Worm (Caenorhabditis elegans) whole organism, early embryonic: ENCODE data around the gene col-167.

Source experiments
- B0310.2 ChIP-seq: sonication (generic microtip); optimal IDR thresholded peaks from 2 replicates; lab custom pipeline; 2016; ENCODE audit warnings: mild to moderate bottlenecking, missing genetic modification characterization, missing compliant biosample characterization
- F13C5.2 ChIP-seq: sonication (generic microtip); optimal IDR thresholded peaks from 2 replicates; lab custom pipeline; 2017; ENCODE audit warnings: mild to moderate bottlenecking, missing genetic modification characterization, inconsistent platforms, missing compliant biosample characterization
- aly-1 ChIP-seq: sonication (generic microtip); optimal IDR thresholded peaks from 2 replicates; lab custom pipeline; 2016; ENCODE audit warnings: missing genetic modification characterization, missing compliant biosample characterization
- ama-1 ChIP-seq: fragments of 150-350 bp; optimal IDR thresholded peaks from 2 replicates; lab custom pipeline; 2014
- ceh-13 ChIP-seq: fragments of 200-800 bp; sonication (Bioruptor generic); optimal IDR thresholded peaks from 2 replicates; lab custom pipeline; 2018; ENCODE audit warnings: mild to moderate bottlenecking, missing genetic modification characterization, missing compliant biosample characterization
- ceh-36 ChIP-seq: sonication (generic microtip); optimal IDR thresholded peaks from 2 replicates; lab custom pipeline; 2016; ENCODE audit warnings: missing genetic modification characterization, inconsistent platforms, missing compliant biosample characterization
- ets-7 ChIP-seq: sonication (generic microtip); optimal IDR thresholded peaks from 2 replicates; lab custom pipeline; 2016; ENCODE audit warnings: missing genotype, missing genetic modification characterization, missing compliant biosample characterization
- flt-1 ChIP-seq: fragments of 200-800 bp; sonication (Bioruptor generic); IDR thresholded peaks from 2 replicates; pipeline ENCODE4 v1.3.6; 2022; ENCODE audit warnings: missing genetic modification characterization, missing compliant biosample characterization
- hmbx-1 ChIP-seq: sonication (generic microtip); optimal IDR thresholded peaks from 2 replicates; lab custom pipeline; 2016; ENCODE audit warnings: mild to moderate bottlenecking, missing genetic modification characterization, missing compliant biosample characterization
- hmg-4 ChIP-seq: fragments of 200-800 bp; sonication (Bioruptor generic); optimal IDR thresholded peaks from 2 replicates; lab custom pipeline; 2018; ENCODE audit warnings: mild to moderate bottlenecking, missing genetic modification characterization, missing compliant biosample characterization
- hnd-1 ChIP-seq: sonication (generic microtip); optimal IDR thresholded peaks from 2 replicates; lab custom pipeline; 2016; ENCODE audit warnings: missing genetic modification characterization, missing compliant biosample characterization
- pes-1 ChIP-seq: fragments of 200-800 bp; sonication (Bioruptor generic); IDR thresholded peaks from 2 replicates; pipeline ENCODE4 v1.3.6; 2022; ENCODE audit warnings: missing genetic modification reagents, missing genetic modification characterization, missing compliant biosample characterization
- scrt-1 ChIP-seq: fragments of 200-800 bp; sonication (Bioruptor generic); IDR thresholded peaks from 2 replicates; pipeline ENCODE4 v1.3.6; 2022; ENCODE audit warnings: missing genetic modification characterization, missing compliant biosample characterization
- sea-1 ChIP-seq: fragments of 200-800 bp; sonication (Bioruptor generic); conservative IDR thresholded peaks from 2 replicates; pipeline ENCODE4 v1.3.6; 2022; ENCODE audit warnings: missing genetic modification characterization, missing compliant biosample characterization
- tbx-11 ChIP-seq: fragments of 200-800 bp; sonication (Bioruptor generic); IDR thresholded peaks from 2 replicates; pipeline ENCODE4 v1.3.6; 2022; ENCODE audit warnings: missing genetic modification characterization, missing compliant biosample characterization
- tbx-37 ChIP-seq: fragments of 200-800 bp; sonication (Bioruptor generic); conservative IDR thresholded peaks from 2 replicates; pipeline ENCODE4 v1.3.6; 2022; ENCODE audit warnings: missing genetic modification reagents, missing genetic modification characterization, missing compliant biosample characterization
- tra-4 ChIP-seq: sonication (generic microtip); optimal IDR thresholded peaks from 2 replicates; lab custom pipeline; 2017; ENCODE audit warnings: missing genetic modification characterization, missing compliant biosample characterization

col-167 gene

DNA sequence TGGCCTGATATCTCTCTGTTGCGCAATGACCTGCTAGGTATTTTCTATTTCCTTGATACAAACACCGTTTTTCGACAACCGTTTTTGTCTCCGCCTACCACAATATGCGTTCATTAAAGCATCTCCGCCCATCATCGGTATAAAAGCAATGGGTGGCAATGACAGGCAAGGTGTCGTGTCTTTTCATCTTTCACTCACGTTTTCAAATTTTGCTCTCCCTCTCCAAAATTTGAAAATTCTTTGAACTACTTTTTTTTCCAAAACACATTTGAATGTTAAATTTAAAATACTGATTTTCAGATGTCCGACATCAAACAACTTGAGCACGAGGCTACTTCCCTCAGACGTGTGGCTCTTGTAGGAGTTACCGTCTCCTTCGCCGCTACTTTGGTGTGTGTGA lies 5.6 kb downstream of the col-167 start, which contains the start of gene col-169:
TSS of gene col-169 (plus strand) at position 301 of the 400 bp plus-strand sequence.
- TF ChIP-seq ets-7 (tag; lab: Kevin White, UChicago) (no peak), scrt-1 (GFP tag; lab: Robert Waterston, UW) (no peak), B0310.2 (tag; lab: Kevin White, UChicago) (no peak), ama-1 (lab: Kevin White, UChicago) (no peak), tbx-37 (no peak), ceh-13 (GFP tag; lab: Kevin White, UChicago) (no peak), pes-1 (GFP tag; lab: Robert Waterston, UW) (no peak), hnd-1 (tag; lab: Kevin White, UChicago) (no peak), sea-1 (GFP tag; lab: Robert Waterston, UW) (no peak)

ce11 chrX:6331409-6331808 lies 8.1 kb downstream of the col-167 start, which contains the start of gene col-170:
TSS of gene col-170 (plus strand) at chrX:6331709.
- TF ChIP-seq tbx-37, result no peak
- TF ChIP-seq hmbx-1, result no peak
- no peak for TF ChIP-seq hmg-4
- TF ChIP-seq ceh-13 (GFP tag; lab: Kevin White, UChicago), result no peak
- TF ChIP-seq pes-1 (GFP tag; lab: Robert Waterston, UW), result no peak
- no peak for TF ChIP-seq B0310.2 (tag; lab: Kevin White, UChicago)
- no peak for TF ChIP-seq ama-1 (lab: Kevin White, UChicago)
- no peak for TF ChIP-seq hnd-1 (tag; lab: Kevin White, UChicago)
- TF ChIP-seq F13C5.2 (tag; lab: Kevin White, UChicago), result no peak
- no peak for TF ChIP-seq sea-1 (GFP tag; lab: Robert Waterston, UW)
- no peak for TF ChIP-seq tbx-11
- no peak for TF ChIP-seq ets-7 (tag; lab: Kevin White, UChicago)
- no peak for TF ChIP-seq ceh-36 (tag; lab: Kevin White, UChicago)
- no peak for TF ChIP-seq flt-1 (GFP tag; lab: Robert Waterston, UW)
- no peak for TF ChIP-seq tra-4 (tag; lab: Kevin White, UChicago)
- TF ChIP-seq aly-1 (tag; lab: Kevin White, UChicago), result no peak
- no peak for TF ChIP-seq scrt-1 (GFP tag; lab: Robert Waterston, UW)

- TF ChIP-seq ceh-13 (GFP tag; lab: Kevin White, UChicago) (no peak), aly-1 (tag; lab: Kevin White, UChicago) (no peak), ets-7 (tag; lab: Kevin White, UChicago) (no peak)
Measured at ce11 chrX:6333998-6334397, 10.7 kb downstream of the col-167 start, which contains the start of gene col-171. TSS of gene col-171 (plus strand) at chrX:6334298.

DNA sequence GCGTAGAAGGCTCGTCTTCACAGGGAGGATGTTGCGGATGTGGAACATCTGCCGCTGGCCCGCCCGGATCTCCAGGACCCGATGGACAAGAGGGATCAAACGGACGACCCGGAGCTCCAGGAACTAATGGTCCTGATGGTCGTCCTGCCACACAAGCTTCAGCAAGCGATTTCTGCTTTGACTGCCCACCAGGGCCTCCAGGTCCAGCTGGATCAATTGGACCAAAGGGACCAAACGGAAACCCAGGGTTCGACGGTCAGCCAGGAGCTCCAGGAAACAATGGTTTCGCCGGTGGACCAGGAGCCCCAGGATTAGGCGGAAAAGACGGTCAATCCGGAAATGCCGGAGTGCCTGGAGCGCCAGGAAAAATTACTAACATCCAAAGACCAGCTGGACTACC lies 11.3 kb downstream of the col-167 start:
- TF ChIP-seq hmg-4 (no peak), flt-1 (GFP tag; lab: Robert Waterston, UW) (no peak), hnd-1 (tag; lab: Kevin White, UChicago) (no peak), ama-1 (lab: Kevin White, UChicago) (no peak), tbx-11 (no peak), B0310.2 (tag; lab: Kevin White, UChicago) (no peak), pes-1 (GFP tag; lab: Robert Waterston, UW) (no peak), ceh-36 (tag; lab: Kevin White, UChicago) (no peak), ceh-13 (GFP tag; lab: Kevin White, UChicago) (no peak), sea-1 (GFP tag; lab: Robert Waterston, UW) (no peak), hmbx-1 (no peak), scrt-1 (GFP tag; lab: Robert Waterston, UW) (no peak), F13C5.2 (tag; lab: Kevin White, UChicago) (no peak), tbx-37 (no peak), ets-7 (tag; lab: Kevin White, UChicago) (no peak), tra-4 (tag; lab: Kevin White, UChicago) (no peak), aly-1 (tag; lab: Kevin White, UChicago) (no peak)

ce11 chrX:6337338-6337737 lies 14.1 kb downstream of the col-167 start:
- TF ChIP-seq tbx-11, result no peak
- TF ChIP-seq ceh-13 (GFP tag; lab: Kevin White, UChicago), result no peak

- no peak for TF ChIP-seq ets-7 (tag; lab: Kevin White, UChicago)
- no peak for TF ChIP-seq B0310.2 (tag; lab: Kevin White, UChicago)
- TF ChIP-seq ama-1 (lab: Kevin White, UChicago), result no peak
- TF ChIP-seq flt-1 (GFP tag; lab: Robert Waterston, UW), result no peak
- TF ChIP-seq F13C5.2 (tag; lab: Kevin White, UChicago), result no peak
Measured at ce11 chrX:6337951-6338350, 14.7 kb downstream of the col-167 start, which contains the start of gene C03B1.13. TSS of gene C03B1.13 (minus strand) at chrX:6338051.

DNA sequence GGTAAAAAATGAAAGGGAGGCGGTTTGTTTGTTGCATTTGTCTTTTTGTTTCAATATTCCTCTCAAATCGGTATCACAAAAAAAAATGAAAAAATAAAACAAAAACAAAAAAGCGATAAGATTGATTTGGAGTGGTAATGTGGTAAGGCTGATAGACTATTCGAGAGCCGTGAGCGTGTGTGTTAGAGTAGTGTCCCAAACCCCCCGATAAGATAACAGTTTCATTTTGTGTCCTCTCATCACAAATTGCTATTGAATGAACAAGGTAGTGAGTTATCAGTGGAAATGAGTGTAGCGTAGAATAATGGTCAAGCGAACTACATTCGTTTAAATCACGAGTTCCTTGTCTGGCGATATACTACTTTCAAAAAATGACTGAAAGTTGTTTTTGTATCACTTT lies 15.2 kb downstream of the col-167 start:
- TF ChIP-seq hmbx-1, result no peak
- TF ChIP-seq sea-1 (GFP tag; lab: Robert Waterston, UW), result no peak
- TF ChIP-seq aly-1 (tag; lab: Kevin White, UChicago), result no peak
- TF ChIP-seq ceh-13 (GFP tag; lab: Kevin White, UChicago), result no peak
- no peak for TF ChIP-seq flt-1 (GFP tag; lab: Robert Waterston, UW)
- no peak for TF ChIP-seq hnd-1 (tag; lab: Kevin White, UChicago)

ce11 chrX:6341513-6341912 lies 18.2 kb downstream of the col-167 start, which contains the start of gene C03B1.7:
TSS of gene C03B1.7 (plus strand) at chrX:6341813.
- no peak for TF ChIP-seq hnd-1 (tag; lab: Kevin White, UChicago)
- TF ChIP-seq tbx-37, result no peak
- TF ChIP-seq tbx-11, result no peak
- no peak for TF ChIP-seq B0310.2 (tag; lab: Kevin White, UChicago)
- TF ChIP-seq ceh-36 (tag; lab: Kevin White, UChicago), result no peak
- no peak for TF ChIP-seq ets-7 (tag; lab: Kevin White, UChicago)
- no peak for TF ChIP-seq hmbx-1
- no peak for TF ChIP-seq flt-1 (GFP tag; lab: Robert Waterston, UW)
- TF ChIP-seq F13C5.2 (tag; lab: Kevin White, UChicago), result no peak
- TF ChIP-seq sea-1 (GFP tag; lab: Robert Waterston, UW), result no peak
- no peak for TF ChIP-seq scrt-1 (GFP tag; lab: Robert Waterston, UW)
- TF ChIP-seq hmg-4, result no peak
- no peak for TF ChIP-seq ceh-13 (GFP tag; lab: Kevin White, UChicago)
- TF ChIP-seq tra-4 (tag; lab: Kevin White, UChicago), result no peak
- TF ChIP-seq pes-1 (GFP tag; lab: Robert Waterston, UW), result no peak
- no peak for TF ChIP-seq ama-1 (lab: Kevin White, UChicago)
- no peak for TF ChIP-seq aly-1 (tag; lab: Kevin White, UChicago)
